Worm (Caenorhabditis elegans): ENCODE data around the gene fbxb-114.

- TF ChIP-seq pbrm-1 (GFP tag; IDR thresholded peaks at IDR 0.05) (peak; percentile 83), ztf-26 (tag; optimal IDR thresholded peaks at IDR 0.05) (peak; percentile 44), lsy-27 (tag; optimal IDR thresholded peaks at IDR 0.05; ENCODE audit: borderline replicate concordance, insufficient read depth) (no peak), nfya-1 (tag; optimal IDR thresholded peaks at IDR 0.05; ENCODE audit: borderline replicate concordance, insufficient read depth) (no peak), ceh-91 (GFP tag; IDR thresholded peaks at IDR 0.05) (no peak), hmg-1.2 (GFP tag; IDR thresholded peaks at IDR 0.05) (peak; percentile 92), akir-1 (GFP tag; optimal IDR thresholded peaks at IDR 0.05) (no peak), ama-1 (optimal IDR thresholded peaks at IDR 0.05) (no peak), ama-1 (GFP tag; optimal IDR thresholded peaks at IDR 0.05) (no peak), F10E7.11 (tag; optimal IDR thresholded peaks at IDR 0.05) (no peak), unc-62 (GFP tag; optimal IDR thresholded peaks at IDR 0.05) (no peak), lsl-1 (GFP tag; optimal IDR thresholded peaks at IDR 0.05) (no peak), sptf-2 (GFP tag; optimal IDR thresholded peaks at IDR 0.05) (no peak), attf-6 (GFP tag; IDR thresholded peaks at IDR 0.05) (no peak), dpl-1 (GFP tag; optimal IDR thresholded peaks at IDR 0.05) (no peak)
Observed at ce11 chrX:16961387-16961786, 39.8 kb downstream of the fbxb-114 start.

All from whole organism, young adult.